Fruit fly (Drosophila melanogaster) whole organism, pupa: ENCODE data around the gene CG31954.

ENCODE experiments used
- CG10348 ChIP-seq: fragments of 200-800 bp; sonication (Bioruptor generic); IDR thresholded peaks from 2 replicates; pipeline ENCODE4 v1.3.6; 2022; ENCODE audit warnings: missing biosample characterization, missing genetic modification characterization
- CG12605 ChIP-seq: fragments of 200-800 bp; sonication (Bioruptor generic); IDR thresholded peaks from 2 replicates; pipeline ENCODE4 v1.3.6; 2022; ENCODE audit warnings: missing biosample characterization, missing genetic modification characterization
- CG13204 ChIP-seq: fragments of 200-800 bp; sonication (Bioruptor generic); optimal IDR thresholded peaks from 2 replicates; lab custom pipeline; 2018; ENCODE audit warnings: missing biosample characterization, mild to moderate bottlenecking, missing genetic modification characterization, moderate library complexity
- CG14655 ChIP-seq: fragments of 200-800 bp; sonication (Bioruptor generic); optimal IDR thresholded peaks from 3 replicates; lab custom pipeline; 2017; ENCODE audit warnings: mild to moderate bottlenecking, missing biosample characterization, missing genetic modification reagents, missing genetic modification characterization
- CG15710 ChIP-seq: fragments of 200-800 bp; sonication (Bioruptor generic); optimal IDR thresholded peaks from 2 replicates; lab custom pipeline; 2018; ENCODE audit warnings: missing biosample characterization, mild to moderate bottlenecking, missing genetic modification characterization, moderate library complexity
- CG17806 ChIP-seq: fragments of 200-800 bp; sonication (Bioruptor generic); optimal IDR thresholded peaks from 2 replicates; lab custom pipeline; 2018; ENCODE audit warnings: missing biosample characterization, mild to moderate bottlenecking, missing genetic modification characterization, moderate library complexity
- CG32121 ChIP-seq: fragments of 200-800 bp; sonication (Bioruptor generic); IDR thresholded peaks from 2 replicates; pipeline ENCODE4 v1.3.6; 2022; ENCODE audit warnings: missing biosample characterization, missing genetic modification characterization
- CG34367 ChIP-seq: fragments of 200-800 bp; sonication (Bioruptor generic); optimal IDR thresholded peaks from 2 replicates; lab custom pipeline; 2018; ENCODE audit warnings: missing biosample characterization, mild to moderate bottlenecking, missing genetic modification characterization
- CG4496 ChIP-seq: fragments of 200-800 bp; sonication (Bioruptor generic); IDR thresholded peaks from 3 replicates; pipeline ENCODE4 v1.3.6; 2022; ENCODE audit warnings: missing biosample characterization, missing genetic modification characterization
- CG8159 ChIP-seq: fragments of 200-800 bp; sonication (Bioruptor generic); optimal IDR thresholded peaks from 3 replicates; lab custom pipeline; 2018; ENCODE audit warnings: missing biosample characterization, mild to moderate bottlenecking, missing genetic modification characterization, moderate library complexity
- CG8301 ChIP-seq: fragments of 200-800 bp; sonication (Bioruptor generic); optimal IDR thresholded peaks from 2 replicates; lab custom pipeline; 2018; ENCODE audit warnings: missing biosample characterization, mild to moderate bottlenecking, missing genetic modification characterization
- CG9948 ChIP-seq: fragments of 200-800 bp; sonication (Bioruptor generic); optimal IDR thresholded peaks from 2 replicates; lab custom pipeline; 2018; ENCODE audit warnings: missing biosample characterization, mild to moderate bottlenecking, missing genetic modification characterization, moderate library complexity
- D1 ChIP-seq: fragments of 200-800 bp; sonication (Bioruptor generic); optimal IDR thresholded peaks from 2 replicates; lab custom pipeline; 2018; ENCODE audit warnings: missing biosample characterization, mild to moderate bottlenecking, missing genetic modification characterization, moderate library complexity
- EcR ChIP-seq: fragments of 200-800 bp; sonication (Bioruptor generic); optimal IDR thresholded peaks from 3 replicates; lab custom pipeline; 2019; ENCODE audit warnings: missing biosample characterization, missing genetic modification characterization, mild to moderate bottlenecking, moderate library complexity, missing genetic modification reagents
- Ets98B ChIP-seq: fragments of 200-800 bp; sonication (Bioruptor generic); IDR thresholded peaks from 2 replicates; pipeline ENCODE4 v1.3.6; 2022; ENCODE audit warnings: missing biosample characterization, missing genetic modification characterization
- Pif1A ChIP-seq: fragments of 200-800 bp; sonication (Bioruptor generic); optimal IDR thresholded peaks from 3 replicates; lab custom pipeline; 2016; ENCODE audit warnings: missing biosample characterization, missing genetic modification characterization
- Pif1B ChIP-seq: fragments of 200-800 bp; sonication (Bioruptor generic); optimal IDR thresholded peaks from 3 replicates; lab custom pipeline; 2016; ENCODE audit warnings: missing biosample characterization, missing genetic modification characterization
- Snoo ChIP-seq: fragments of 200-800 bp; sonication (Bioruptor generic); optimal IDR thresholded peaks from 3 replicates; lab custom pipeline; 2017; ENCODE audit warnings: missing biosample characterization, mild to moderate bottlenecking, missing genetic modification characterization, inconsistent platforms
- fd96Ca ChIP-seq: fragments of 200-800 bp; sonication (Bioruptor generic); IDR thresholded peaks from 3 replicates; pipeline ENCODE4 v1.3.6; 2022; ENCODE audit warnings: missing biosample characterization, missing genetic modification characterization
- gl ChIP-seq: fragments of 200-800 bp; sonication (Bioruptor generic); optimal IDR thresholded peaks from 2 replicates; lab custom pipeline; 2018; ENCODE audit warnings: missing biosample characterization, mild to moderate bottlenecking, missing genetic modification characterization
- rn ChIP-seq: fragments of 200-800 bp; sonication (Bioruptor generic); IDR thresholded peaks from 2 replicates; pipeline ENCODE4 v1.3.6; 2022; ENCODE audit warnings: missing biosample characterization, missing genetic modification characterization

The CG31954 gene

dm6 chr2L:3545033-3545666 lies 35.2 kb upstream of the CG31954 start:
- TF ChIP-seq fd96Ca (GFP tag; lab: Robert Waterston, UW) = peak; percentile 73; the same call in 2 of the 3 replicates
- TF ChIP-seq Pif1B (GFP tag; lab: Kevin White, UChicago) = no peak
- TF ChIP-seq Ets98B (GFP tag; lab: Robert Waterston, UW) = peak; percentile 24; the same call in 1 of the 2 replicates

DNA sequence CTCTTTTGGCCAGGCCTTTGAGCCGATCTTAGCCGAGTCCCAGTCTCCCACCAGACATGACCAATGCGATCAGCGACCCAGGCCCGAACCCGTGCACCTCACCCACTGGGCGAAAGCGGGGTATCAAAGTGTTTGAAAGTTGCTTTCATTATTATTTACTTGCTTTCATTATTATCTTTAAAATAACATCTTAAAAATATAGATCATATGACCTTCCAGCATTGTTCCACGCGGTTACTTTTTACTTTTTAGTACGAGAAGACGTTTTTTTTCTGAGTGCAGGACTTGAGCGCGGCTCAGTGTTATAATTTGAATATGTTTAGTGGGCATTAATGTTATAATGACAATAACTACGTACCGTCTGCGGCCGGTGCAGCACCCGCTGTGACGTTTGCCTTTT lies 33.2 kb upstream of the CG31954 start:
- no peak for TF ChIP-seq gl (tag; lab: Kevin White, UChicago)
- peak; percentile 6 for TF ChIP-seq CG8159 (tag; lab: Kevin White, UChicago)
- TF ChIP-seq fd96Ca (GFP tag; lab: Robert Waterston, UW) = no peak

DNA sequence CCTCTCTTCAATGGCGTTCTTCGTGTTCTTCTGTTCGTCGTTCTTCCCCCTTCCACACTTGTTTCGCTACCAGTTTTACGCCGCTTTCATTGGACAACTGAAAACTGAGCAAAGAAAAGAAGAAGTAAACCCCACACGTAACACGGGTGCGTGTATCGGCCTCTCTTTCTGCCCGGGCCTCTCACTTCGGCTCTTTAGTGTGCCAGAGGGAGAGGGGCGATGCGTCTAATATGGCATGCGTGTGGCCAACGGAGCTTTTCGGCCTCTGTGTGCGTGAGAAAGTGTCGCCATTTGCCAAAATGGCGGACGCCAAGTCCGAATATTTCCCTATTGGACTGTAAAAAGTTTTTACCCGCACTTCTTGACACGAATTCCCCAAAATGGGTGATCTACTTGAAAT lies 30.1 kb upstream of the CG31954 start:
- TF ChIP-seq Pif1B (GFP tag; lab: Kevin White, UChicago) = no peak
- no peak for TF ChIP-seq CG8301 (tag; lab: Kevin White, UChicago)
- TF ChIP-seq CG9948 = no peak
- TF ChIP-seq Pif1A = no peak

dm6 chr2L:3539412-3539743 lies 29.5 kb upstream of the CG31954 start:
- TF ChIP-seq CG14655 (GFP tag; lab: Kevin White, UChicago) (no peak), gl (tag; lab: Kevin White, UChicago) (no peak), Pif1A (no peak), Pif1B (GFP tag; lab: Kevin White, UChicago) (no peak), CG32121 (GFP tag; lab: Robert Waterston, UW) (no peak), CG8301 (tag; lab: Kevin White, UChicago) (no peak), rn (GFP tag; lab: Robert Waterston, UW) (no peak), CG34367 (tag; lab: Kevin White, UChicago) (no peak), EcR (GFP tag; lab: Kevin White, UChicago) (no peak), D1 (tag; lab: Kevin White, UChicago) (no peak), fd96Ca (GFP tag; lab: Robert Waterston, UW) (no peak), CG17806 (tag; lab: Kevin White, UChicago) (no peak), Ets98B (GFP tag; lab: Robert Waterston, UW) (no peak), CG13204 (GFP tag; lab: Kevin White, UChicago) (no peak), Snoo (tag; lab: Kevin White, UChicago) (no peak), CG8159 (tag; lab: Kevin White, UChicago) (no peak), CG15710 (tag; lab: Kevin White, UChicago) (no peak), CG12605 (no peak)
- TF ChIP-seq, all 21 proteins: peak for 0

- no peak for TF ChIP-seq CG14655 (GFP tag; lab: Kevin White, UChicago)
- no peak for TF ChIP-seq CG32121 (GFP tag; lab: Robert Waterston, UW)
- no peak for TF ChIP-seq CG9948
- no peak for TF ChIP-seq CG10348 (GFP tag; lab: Robert Waterston, UW)
- no peak for TF ChIP-seq CG17806 (tag; lab: Kevin White, UChicago)
- no peak for TF ChIP-seq Pif1A
- TF ChIP-seq D1 (tag; lab: Kevin White, UChicago) = no peak
- TF ChIP-seq CG15710 (tag; lab: Kevin White, UChicago) = no peak
- TF ChIP-seq CG8159 (tag; lab: Kevin White, UChicago) = peak; percentile 9
- TF ChIP-seq Snoo (tag; lab: Kevin White, UChicago) = no peak
- TF ChIP-seq rn (GFP tag; lab: Robert Waterston, UW) = 0 out of 2 replicates have a peak, but pooled peaks have one; percentile 29
- TF ChIP-seq Ets98B (GFP tag; lab: Robert Waterston, UW) = no peak
These were observed 28.9 kb upstream of the CG31954 start, which contains the start of gene drm for dm6 chr2L:3538564-3539411. Gene drm, plus strand, starts transcription at chr2L:3539247.

dm6 chr2L:3534227-3534842 lies 24.4 kb upstream of the CG31954 start:
- TF ChIP-seq CG34367 (tag; lab: Kevin White, UChicago) (peak; percentile 85), CG8301 (tag; lab: Kevin White, UChicago) (peak; percentile 82), D1 (tag; lab: Kevin White, UChicago) (peak; percentile 12), Pif1B (GFP tag; lab: Kevin White, UChicago) (peak; percentile 86), CG14655 (GFP tag; lab: Kevin White, UChicago) (peak; percentile 87), Ets98B (GFP tag; lab: Robert Waterston, UW) (peak; percentile 85), CG10348 (GFP tag; lab: Robert Waterston, UW) (no peak), CG13204 (GFP tag; lab: Kevin White, UChicago) (peak; percentile 48), CG12605 (peak; percentile 85), gl (tag; lab: Kevin White, UChicago) (peak; percentile 47), Pif1A (peak; percentile 90), fd96Ca (GFP tag; lab: Robert Waterston, UW) (peak; percentile 89), EcR (GFP tag; lab: Kevin White, UChicago) (peak; percentile 12), Snoo (tag; lab: Kevin White, UChicago) (peak; percentile 90), CG8159 (tag; lab: Kevin White, UChicago) (peak; percentile 89), CG17806 (tag; lab: Kevin White, UChicago) (peak; percentile 87), CG15710 (tag; lab: Kevin White, UChicago) (peak; percentile 90), CG4496 (peak; percentile 93), rn (GFP tag; lab: Robert Waterston, UW) (peak; percentile 74), CG32121 (GFP tag; lab: Robert Waterston, UW) (peak; percentile 80), CG9948 (peak; percentile 81)
